Worm (Caenorhabditis elegans): ENCODE measurements around the gene nspd-6.

DNA sequence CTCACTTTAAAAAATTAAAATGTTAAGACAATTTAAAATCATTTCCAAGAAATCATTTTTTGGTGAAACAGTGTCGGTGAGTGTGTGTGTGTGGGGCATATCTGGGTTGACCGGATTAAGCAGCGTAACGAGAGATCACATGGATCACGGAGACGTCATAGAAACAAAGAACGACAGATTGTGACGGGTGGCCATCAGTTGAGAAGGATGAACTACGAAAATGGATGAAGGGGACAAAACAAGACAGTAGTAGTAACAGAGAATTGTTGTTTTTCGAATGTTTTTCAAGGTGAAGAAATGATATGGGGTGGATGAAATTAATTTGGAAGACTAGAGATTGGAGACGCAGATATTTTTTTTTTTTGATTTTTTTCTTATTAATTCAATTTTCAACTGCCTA lies 29.0 kb downstream of the nspd-6 start:
- TF ChIP-seq ama-1 (optimal IDR thresholded peaks at IDR 0.05) (no peak), aly-2 (tag; optimal IDR thresholded peaks at IDR 0.05) (no peak), nfya-1 (tag; optimal IDR thresholded peaks at IDR 0.05; ENCODE audit: insufficient read depth) (no peak), nhr-25 (tag; optimal IDR thresholded peaks at IDR 0.05) (peak; percentile 41), nhr-67 (tag; optimal IDR thresholded peaks at IDR 0.05) (no peak)

Measured in whole organism, L3 larva.